Worm (Caenorhabditis elegans): ENCODE measurements around the gene F08G2.4.

ce11 chrII:13875734-13876133 is 45.3 kb downstream of the F08G2.4 start, which contains the start of gene ing-3:
- TF ChIP-seq flt-1 (GFP tag; IDR thresholded peaks at IDR 0.05) (no peak), cog-1 (tag; optimal IDR thresholded peaks at IDR 0.05) (no peak)
